Fruit fly (Drosophila melanogaster) whole organism, embryonic: ENCODE measurements around the gene nxf2.

Experiments used
- B-H1 ChIP-seq: fragments of 200-800 bp; sonication (Bioruptor generic); IDR thresholded peaks from 3 replicates; pipeline ENCODE4 v1.3.6; 2022; ENCODE audit warnings: missing biosample characterization, missing genetic modification characterization
- B-H2 ChIP-seq: fragments of 200-800 bp; sonication (Bioruptor generic); optimal IDR thresholded peaks from 2 replicates; lab custom pipeline; 2018; ENCODE audit warnings: missing biosample characterization, mild to moderate bottlenecking, missing genetic modification characterization
- CG11456 ChIP-seq: fragments of 200-800 bp; sonication (Bioruptor generic); IDR thresholded peaks from 3 replicates; pipeline ENCODE4 v1.3.6; 2022; ENCODE audit warnings: missing biosample characterization, missing genetic modification characterization
- CG12769 ChIP-seq: fragments of 200-800 bp; sonication (Bioruptor generic); optimal IDR thresholded peaks from 2 replicates; lab custom pipeline; 2019; ENCODE audit warnings: missing biosample characterization, mild to moderate bottlenecking, missing genetic modification characterization, moderate library complexity
- CG13296 ChIP-seq: fragments of 200-800 bp; sonication (Bioruptor generic); optimal IDR thresholded peaks from 3 replicates; lab custom pipeline; 2018; ENCODE audit warnings: missing biosample characterization, mild to moderate bottlenecking, missing genetic modification characterization
- CG14860 ChIP-seq: fragments of 200-800 bp; sonication (Bioruptor generic); IDR thresholded peaks from 3 replicates; pipeline ENCODE4 v1.3.6; 2022; ENCODE audit warnings: missing biosample characterization, missing genetic modification characterization; ENCODE audit not compliant: partially characterized antibody
- CG15696 ChIP-seq: fragments of 200-800 bp; sonication (Bioruptor generic); optimal IDR thresholded peaks from 2 replicates; lab custom pipeline; 2019; ENCODE audit warnings: missing biosample characterization, mild to moderate bottlenecking, missing genetic modification characterization, moderate library complexity
- CG17912 ChIP-seq: fragments of 200-800 bp; sonication (Bioruptor generic); optimal IDR thresholded peaks from 2 replicates; lab custom pipeline; 2018; ENCODE audit warnings: missing biosample characterization, mild to moderate bottlenecking, missing genetic modification characterization
- CG1792 ChIP-seq: fragments of 200-800 bp; sonication (Bioruptor generic); optimal IDR thresholded peaks from 2 replicates; lab custom pipeline; 2016; ENCODE audit warnings: missing biosample characterization, missing genetic modification characterization
- CG18764 ChIP-seq: fragments of 200-800 bp; sonication (Bioruptor generic); optimal IDR thresholded peaks from 3 replicates; lab custom pipeline; 2016; ENCODE audit warnings: missing biosample characterization, missing genetic modification characterization
- CG2678 ChIP-seq: fragments of 200-800 bp; sonication (Bioruptor generic); optimal IDR thresholded peaks from 3 replicates; lab custom pipeline; 2019; ENCODE audit warnings: missing biosample characterization, mild to moderate bottlenecking, missing genetic modification characterization, moderate library complexity
- CG32532 ChIP-seq: fragments of 200-800 bp; sonication (Bioruptor generic); IDR thresholded peaks from 2 replicates; pipeline ENCODE4 v1.3.6; 2022; ENCODE audit warnings: missing biosample characterization, missing genetic modification characterization
- CG33557 ChIP-seq: fragments of 200-800 bp; sonication (Bioruptor generic); optimal IDR thresholded peaks from 2 replicates; lab custom pipeline; 2019; ENCODE audit warnings: missing biosample characterization, mild to moderate bottlenecking, missing genetic modification characterization, moderate library complexity
- CG34422 ChIP-seq: fragments of 200-800 bp; sonication (Bioruptor generic); IDR thresholded peaks from 3 replicates; pipeline ENCODE4 v1.3.6; 2022; ENCODE audit warnings: missing biosample characterization, missing genetic modification characterization
- CG42726 ChIP-seq: fragments of 200-800 bp; sonication (Bioruptor generic); IDR thresholded peaks from 2 replicates; pipeline ENCODE4 v1.3.6; 2022; ENCODE audit warnings: missing biosample characterization, missing genetic modification characterization; ENCODE audit not compliant: partially characterized antibody
- CG6654 ChIP-seq: fragments of 200-800 bp; sonication (Bioruptor generic); optimal IDR thresholded peaks from 2 replicates; lab custom pipeline; 2017; ENCODE audit warnings: missing biosample characterization, mild to moderate bottlenecking, missing genetic modification characterization
- CTCF ChIP-seq: fragments of 200-800 bp; sonication (Bioruptor generic); optimal IDR thresholded peaks from 2 replicates; lab custom pipeline; 2017; ENCODE audit warnings: missing biosample characterization, mild to moderate bottlenecking, missing genetic modification characterization, moderate library complexity
- CoRest ChIP-seq: fragments of 200-800 bp; sonication (Bioruptor generic); optimal IDR thresholded peaks from 3 replicates; lab custom pipeline; 2018; ENCODE audit warnings: missing biosample characterization, mild to moderate bottlenecking, missing genetic modification characterization, moderate library complexity
- Dip3 ChIP-seq: fragments of 200-800 bp; sonication (Bioruptor generic); optimal IDR thresholded peaks from 3 replicates; lab custom pipeline; 2016; ENCODE audit warnings: missing biosample characterization, missing genetic modification characterization
- Eip74EF ChIP-seq, 2 experiments: fragments of 200-800 bp in 1 of 2; fragments of >200 bp in 1 of 2; sonication (Bioruptor generic) in 1 of 2; optimal IDR thresholded peaks; 2 replicates each; lab custom pipeline; 2017 to 2019; ENCODE audit warnings: missing biosample characterization in 2 of 2, missing genetic modification characterization in 2 of 2, mild to moderate bottlenecking in 1 of 2, moderate library complexity in 1 of 2
- Ets65A ChIP-seq: fragments of 200-800 bp; sonication (Bioruptor generic); peaks from one replicate; lab custom pipeline; 2016; ENCODE audit warnings: missing biosample characterization, missing genetic modification characterization
- Fer1 ChIP-seq: fragments of 200-800 bp; sonication (Bioruptor generic); optimal IDR thresholded peaks from 2 replicates; lab custom pipeline; 2017; ENCODE audit warnings: missing biosample characterization, mild to moderate bottlenecking, missing genetic modification characterization
- Fer3 ChIP-seq: fragments of 200-800 bp; sonication (Bioruptor generic); optimal IDR thresholded peaks from 2 replicates; lab custom pipeline; 2018; ENCODE audit warnings: missing biosample characterization, mild to moderate bottlenecking, missing genetic modification characterization, moderate library complexity
- HHEX ChIP-seq: fragments of 200-800 bp; sonication (Bioruptor generic); optimal IDR thresholded peaks from 3 replicates; lab custom pipeline; 2017; ENCODE audit warnings: missing biosample characterization, mild to moderate bottlenecking, missing genetic modification characterization, missing genetic modification reagents
- Hmr ChIP-seq: fragments of 200-800 bp; sonication (Bioruptor generic); optimal IDR thresholded peaks from 3 replicates; lab custom pipeline; 2017; ENCODE audit warnings: mild to moderate bottlenecking, missing biosample characterization, missing genetic modification reagents, missing genetic modification characterization
- Hr51 ChIP-seq, 2 experiments: fragments of 200-800 bp; sonication (Bioruptor generic); optimal IDR thresholded peaks; 2 replicates in 1 of 2; 3 replicates in 1 of 2; lab custom pipeline; 2016 to 2018; ENCODE audit warnings: missing biosample characterization in 2 of 2, missing genetic modification characterization in 2 of 2, mild to moderate bottlenecking in 1 of 2, moderate library complexity in 1 of 2
- Max ChIP-seq: fragments of 200-800 bp; sonication (Bioruptor generic); optimal IDR thresholded peaks from 2 replicates; lab custom pipeline; 2016; ENCODE audit warnings: missing biosample characterization, mild to moderate bottlenecking, missing genetic modification characterization
- Poxn ChIP-seq: fragments of 200-800 bp; sonication (Bioruptor generic); IDR thresholded peaks from 2 replicates; pipeline ENCODE4 v1.3.6; 2022; ENCODE audit warnings: missing biosample characterization, missing genetic modification characterization
- Sin3A ChIP-seq: fragments of >200 bp; optimal IDR thresholded peaks from 2 replicates; lab custom pipeline; 2018
- Xrp1 ChIP-seq: fragments of 200-800 bp; sonication (Bioruptor generic); IDR thresholded peaks from 2 replicates; pipeline ENCODE4 v1.3.6; 2022; ENCODE audit warnings: missing biosample characterization, missing genetic modification characterization
- ato ChIP-seq: fragments of 200-800 bp; sonication (Bioruptor generic); IDR thresholded peaks from 2 replicates; pipeline ENCODE4 v1.3.6; 2022; ENCODE audit warnings: missing biosample characterization, missing genetic modification characterization; ENCODE audit not compliant: partially characterized antibody
- az2 ChIP-seq: fragments of 200-800 bp; sonication (Bioruptor generic); optimal IDR thresholded peaks from 3 replicates; lab custom pipeline; 2016; ENCODE audit warnings: missing biosample characterization, missing genetic modification characterization
- br ChIP-seq: fragments of >200 bp; optimal IDR thresholded peaks from 2 replicates; lab custom pipeline; 2017
- chif ChIP-seq, 2 experiments: fragments of 200-800 bp; sonication (Bioruptor generic); optimal IDR thresholded peaks; 3 replicates each; lab custom pipeline; 2016; ENCODE audit warnings: missing biosample characterization in 2 of 2, missing genetic modification characterization in 2 of 2
- dysf ChIP-seq: fragments of 200-800 bp; sonication (Bioruptor generic); IDR thresholded peaks from 3 replicates; pipeline ENCODE4 v1.3.6; 2022; ENCODE audit warnings: missing biosample characterization, missing genetic modification characterization
- emc ChIP-seq: fragments of 200-800 bp; sonication (Bioruptor generic); optimal IDR thresholded peaks from 2 replicates; lab custom pipeline; 2016; ENCODE audit warnings: missing biosample characterization, missing genetic modification characterization
- fd3F ChIP-seq: fragments of 200-800 bp; sonication (Bioruptor generic); optimal IDR thresholded peaks from 2 replicates; lab custom pipeline; 2018; ENCODE audit warnings: missing biosample characterization, mild to moderate bottlenecking, missing genetic modification characterization, moderate library complexity
- ftz-f1 ChIP-seq: fragments of 200-800 bp; sonication (Bioruptor generic); optimal IDR thresholded peaks from 2 replicates; lab custom pipeline; 2016; ENCODE audit warnings: missing biosample characterization, missing genetic modification characterization
- gem ChIP-seq: fragments of 200-800 bp; sonication (Bioruptor generic); optimal IDR thresholded peaks from 2 replicates; lab custom pipeline; 2019; ENCODE audit warnings: missing biosample characterization, mild to moderate bottlenecking, missing genetic modification characterization, moderate library complexity
- inv ChIP-seq: fragments of 200-800 bp; sonication (Bioruptor generic); IDR thresholded peaks from 2 replicates; pipeline ENCODE4 v1.3.6; 2022; ENCODE audit warnings: missing biosample characterization, missing genetic modification characterization; ENCODE audit not compliant: partially characterized antibody
- jumu ChIP-seq: fragments of 200-800 bp; sonication (Bioruptor generic); optimal IDR thresholded peaks from 3 replicates; lab custom pipeline; 2016; ENCODE audit warnings: missing biosample characterization, missing genetic modification characterization
- kah ChIP-seq: fragments of 200-800 bp; sonication (Bioruptor generic); optimal IDR thresholded peaks from 2 replicates; lab custom pipeline; 2018; ENCODE audit warnings: missing biosample characterization, mild to moderate bottlenecking, missing genetic modification characterization
- knrl ChIP-seq: fragments of 200-800 bp; sonication (Bioruptor generic); IDR thresholded peaks from 3 replicates; pipeline ENCODE4 v1.3.6; 2022; ENCODE audit warnings: missing biosample characterization, missing genetic modification characterization; ENCODE audit not compliant: partially characterized antibody
- lola ChIP-seq, 3 experiments: fragments of >200 bp in 2 of 3; fragments of 200-800 bp in 1 of 3; sonication (Bioruptor generic) in 1 of 3; optimal IDR thresholded peaks; 2 replicates each; lab custom pipeline; 2017 to 2019; ENCODE audit warnings: missing biosample characterization in 3 of 3, missing genetic modification characterization in 3 of 3, mild to moderate bottlenecking in 1 of 3, moderate library complexity in 1 of 3
- nerfin-2 ChIP-seq: fragments of 200-800 bp; sonication (Bioruptor generic); IDR thresholded peaks from 2 replicates; pipeline ENCODE4 v1.3.6; 2022; ENCODE audit warnings: missing biosample characterization, missing genetic modification characterization; ENCODE audit not compliant: partially characterized antibody
- pfk ChIP-seq: fragments of 200-800 bp; sonication (Bioruptor generic); optimal IDR thresholded peaks from 2 replicates; lab custom pipeline; 2018; ENCODE audit warnings: missing biosample characterization, mild to moderate bottlenecking, missing genetic modification characterization, moderate library complexity
- sens-2 ChIP-seq: fragments of 200-800 bp; sonication (Bioruptor generic); IDR thresholded peaks from 2 replicates; pipeline ENCODE4 v1.3.6; 2022; ENCODE audit warnings: missing biosample characterization, missing genetic modification characterization
- sima ChIP-seq: fragments of 200-800 bp; sonication (Bioruptor generic); optimal IDR thresholded peaks from 2 replicates; lab custom pipeline; 2016; ENCODE audit warnings: missing biosample characterization, missing genetic modification characterization
- sr ChIP-seq: fragments of 200-800 bp; sonication (Bioruptor generic); IDR thresholded peaks from 3 replicates; pipeline ENCODE4 v1.3.6; 2022; ENCODE audit warnings: missing biosample characterization, missing genetic modification characterization
- tap ChIP-seq: fragments of 200-800 bp; optimal IDR thresholded peaks from 3 replicates; lab custom pipeline; 2019; ENCODE audit warnings: missing biosample characterization, mild to moderate bottlenecking, missing genetic modification characterization, moderate library complexity
- yki ChIP-seq: fragments of >200 bp; optimal IDR thresholded peaks from 3 replicates; lab custom pipeline; 2018

nxf2 gene

dm6 chr3L:16581201-16581705 is 1.1 kb upstream of the nxf2 start, which contains the start of gene Smn (continued):
- TF ChIP-seq CG17912 (GFP tag; lab: Kevin White, UChicago), result no peak
- TF ChIP-seq CG2678 (tag; lab: Kevin White, UChicago), result peak; percentile 59
- TF ChIP-seq CG13296 (GFP tag; lab: Kevin White, UChicago), result peak; percentile 27
- TF ChIP-seq emc (GFP tag; lab: Kevin White, UChicago), result no peak
- TF ChIP-seq tap, result no peak
- peak; percentile 55 for TF ChIP-seq B-H2 (GFP tag; lab: Kevin White, UChicago)
- TF ChIP-seq kah (GFP tag; lab: Kevin White, UChicago), result no peak
- TF ChIP-seq CG34422 (GFP tag; lab: Robert Waterston, UW), result no peak
- peak; percentile 51 for TF ChIP-seq Hmr (GFP tag; lab: Kevin White, UChicago)
- no peak for TF ChIP-seq CG11456
- peak; percentile 78 for TF ChIP-seq Ets65A (GFP tag; lab: Kevin White, UChicago)
- peak; percentile 32 for TF ChIP-seq fd3F (GFP tag; lab: Kevin White, UChicago)
- peak; percentile 89 for TF ChIP-seq nerfin-2 (GFP tag; lab: Robert Waterston, UW)
- TF ChIP-seq br (lab: Kevin White, UChicago), result no peak
- no peak for TF ChIP-seq sima (GFP tag; lab: Kevin White, UChicago)
- peak; percentile 86 for TF ChIP-seq knrl (GFP tag; lab: Robert Waterston, UW)
- no peak for TF ChIP-seq B-H1 (GFP tag; lab: Robert Waterston, UW)
- TF ChIP-seq Hr51 (GFP tag; optimal IDR thresholded peaks at IDR 0.05; lab: Kevin White, UChicago), result peak; percentile 18 to 52
- TF ChIP-seq CG12769, result peak; percentile 29
- TF ChIP-seq dysf (GFP tag; lab: Robert Waterston, UW), result no peak
- peak; percentile 3 for TF ChIP-seq CG1792 (GFP tag; lab: Kevin White, UChicago)
- peak; percentile 66 for TF ChIP-seq CoRest (tag; lab: Kevin White, UChicago)
- TF ChIP-seq chif (GFP tag; optimal IDR thresholded peaks at IDR 0.05; lab: Kevin White, UChicago), result no peak
- TF ChIP-seq Poxn (GFP tag; lab: Robert Waterston, UW), result peak; percentile 46; the same call in 1 of the 2 replicates
- peak; percentile 17 for TF ChIP-seq Fer3 (tag; lab: Kevin White, UChicago)
- TF ChIP-seq Eip74EF (GFP tag; optimal IDR thresholded peaks at IDR 0.05; lab: Kevin White, UChicago), result no peak
- peak; percentile 11 for TF ChIP-seq CG33557 (GFP tag; lab: Kevin White, UChicago)
- peak; percentile 10 for TF ChIP-seq CG18764 (GFP tag; lab: Kevin White, UChicago)
- no peak for TF ChIP-seq yki (lab: Kevin White, UChicago)
- peak; percentile 84 for TF ChIP-seq CG14860
- peak; percentile 32 for TF ChIP-seq Fer1 (GFP tag; lab: Kevin White, UChicago)
- TF ChIP-seq ftz-f1 (GFP tag; lab: Kevin White, UChicago), result no peak
- TF ChIP-seq sr, result no peak
- no peak for TF ChIP-seq az2 (GFP tag; lab: Kevin White, UChicago)
- peak; percentile 55 for TF ChIP-seq Dip3 (GFP tag; lab: Kevin White, UChicago)
- TF ChIP-seq sens-2 (GFP tag; lab: Robert Waterston, UW), result no peak
- TF ChIP-seq Max (GFP tag; lab: Kevin White, UChicago), result peak; percentile 50
- TF ChIP-seq Xrp1 (GFP tag; lab: Robert Waterston, UW), result no peak
- TF ChIP-seq inv, result peak; percentile 80
- TF ChIP-seq pfk (GFP tag; lab: Kevin White, UChicago), result no peak
- TF ChIP-seq HHEX (GFP tag; lab: Kevin White, UChicago), result no peak
- TF ChIP-seq CTCF (GFP tag; lab: Kevin White, UChicago), result peak; percentile 26
- TF ChIP-seq lola (GFP tag; optimal IDR thresholded peaks at IDR 0.05; lab: Kevin White, UChicago), result peak in 1 of 3 experiments; percentile 28
- peak; percentile 72 for TF ChIP-seq ato
- peak; percentile 21 for TF ChIP-seq CG15696 (tag; lab: Kevin White, UChicago)
- peak; percentile 61; the same call in 1 of the 2 replicates for TF ChIP-seq CG42726 (GFP tag; lab: Robert Waterston, UW)
- peak; percentile 37 for TF ChIP-seq Sin3A
- TF ChIP-seq jumu (GFP tag; lab: Kevin White, UChicago), result peak; percentile 53
- no peak for TF ChIP-seq CG6654 (GFP tag; lab: Kevin White, UChicago)
- TF ChIP-seq CG32532, result no peak
- TF ChIP-seq gem (tag; lab: Kevin White, UChicago), result peak; percentile 69
